Worm (Caenorhabditis elegans): ENCODE results near the gene srw-17.

- TF ChIP-seq flt-1 (GFP tag; IDR thresholded peaks at IDR 0.05) = no peak
- TF ChIP-seq ref-1 (GFP tag; conservative IDR thresholded peaks at IDR 0.05) = no peak
- no peak for TF ChIP-seq cog-1 (tag; optimal IDR thresholded peaks at IDR 0.05)
- TF ChIP-seq T22C8.4 (GFP tag; IDR thresholded peaks at IDR 0.05) = no peak
- no peak for TF ChIP-seq klf-2 (GFP tag; conservative IDR thresholded peaks at IDR 0.05)
- TF ChIP-seq tab-1 (GFP tag; IDR thresholded peaks at IDR 0.05) = no peak
Measured at ce11 chrV:15303625-15304024, 26.8 kb upstream of the srw-17 start, which contains the start of gene srx-48.

All from whole organism, midembryonic.